Worm (Caenorhabditis elegans): Measurements from ENCODE around the gene asp-3.

Gene asp-3

DNA sequence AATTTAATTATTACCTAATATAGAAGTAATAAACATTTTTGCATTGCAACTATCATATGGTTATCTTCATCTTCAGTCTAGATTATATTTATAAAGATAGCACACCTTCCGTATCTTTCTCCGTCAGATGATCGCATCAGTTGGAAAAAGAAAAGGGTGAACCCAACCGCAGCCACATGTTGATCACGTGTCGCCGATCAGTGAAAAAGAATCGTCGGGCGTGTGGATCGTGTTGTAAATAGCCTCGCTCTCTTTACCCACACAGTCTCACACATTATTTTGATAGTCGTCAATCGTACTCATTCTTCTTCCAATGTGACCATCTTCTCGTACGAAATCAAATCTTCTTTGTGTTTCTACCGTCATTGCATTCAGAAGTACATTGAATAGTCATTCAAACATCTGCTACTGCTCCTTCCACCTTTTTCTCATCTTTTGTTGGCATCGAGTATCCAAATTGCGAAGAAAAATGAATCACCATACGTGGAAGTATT lies 47.0 kb upstream of the asp-3 start (continued):
- TF ChIP-seq isw-1 (GFP tag; IDR thresholded peaks at IDR 0.05) (no peak), ceh-90 (tag; optimal IDR thresholded peaks at IDR 0.05) (no peak), sptf-1 (tag; optimal IDR thresholded peaks at IDR 0.05) (no peak), hpl-2 (GFP tag; optimal IDR thresholded peaks at IDR 0.05) (peak; percentile 79), tlp-1 (tag; optimal IDR thresholded peaks at IDR 0.05) (peak; percentile 86), jun-1 (tag; optimal IDR thresholded peaks at IDR 0.05) (peak; percentile 85), unc-98 (GFP tag; IDR thresholded peaks at IDR 0.05) (no peak), lir-3 (tag; optimal IDR thresholded peaks at IDR 0.05; ENCODE audit: poor library complexity) (peak; percentile 86), nhr-28 (tag; optimal IDR thresholded peaks at IDR 0.05) (peak; percentile 31), lsy-2 (tag; optimal IDR thresholded peaks at IDR 0.05) (peak; percentile 84 to 85), aha-1 (tag; optimal IDR thresholded peaks at IDR 0.05) (peak; percentile 56), rnt-1 (tag; optimal IDR thresholded peaks at IDR 0.05) (peak; percentile 97), nhr-237 (tag; optimal IDR thresholded peaks at IDR 0.05) (peak; percentile 43), sup-37 (GFP tag; optimal IDR thresholded peaks at IDR 0.05) (peak; percentile 85), nhr-90 (tag; optimal IDR thresholded peaks at IDR 0.05; ENCODE audit: poor library complexity) (peak; percentile 99), skn-1 (tag; optimal IDR thresholded peaks at IDR 0.05) (peak; percentile 44), lin-35 (GFP tag; optimal IDR thresholded peaks at IDR 0.05) (peak; percentile 41 to 88), ceh-88 (GFP tag; IDR thresholded peaks at IDR 0.05) (peak; percentile 87), fkh-10 (GFP tag; optimal IDR thresholded peaks at IDR 0.05) (no peak), egl-27 (tag; optimal IDR thresholded peaks at IDR 0.05) (peak; percentile 79 to 80), zag-1 (tag; optimal IDR thresholded peaks at IDR 0.05) (no peak), elt-2 (tag; optimal IDR thresholded peaks at IDR 0.05) (peak; percentile 97), alr-1 (tag; optimal IDR thresholded peaks at IDR 0.05; ENCODE audit: borderline replicate concordance) (no peak), F16B12.6 (tag; optimal IDR thresholded peaks at IDR 0.05) (no peak), efl-3 (GFP tag; optimal IDR thresholded peaks at IDR 0.05) (peak; percentile 89), zip-4 (GFP tag; optimal IDR thresholded peaks at IDR 0.05) (peak; percentile 77), C04F5.9 (tag; optimal IDR thresholded peaks at IDR 0.05) (peak; percentile 60), nhr-11 (tag; optimal IDR thresholded peaks at IDR 0.05) (peak; percentile 70), ets-5 (GFP tag; IDR thresholded peaks at IDR 0.05) (no peak), grh-1 (GFP tag; IDR thresholded peaks at IDR 0.05) (peak; percentile 85), lin-14 (GFP tag; optimal IDR thresholded peaks at IDR 0.05) (peak; percentile 99), nhr-84 (tag; optimal IDR thresholded peaks at IDR 0.05) (no peak), ztf-11 (tag; optimal IDR thresholded peaks at IDR 0.05) (peak in 1 of 2 experiments; percentile 80), ceh-82 (tag; optimal IDR thresholded peaks at IDR 0.05) (peak; percentile 5 to 46 (median 43)), swsn-7 (tag; optimal IDR thresholded peaks at IDR 0.05) (peak; percentile 91), ama-1 (optimal IDR thresholded peaks at IDR 0.05) (peak; percentile 99), mdl-1 (tag; optimal IDR thresholded peaks at IDR 0.05) (peak in 1 of 2 experiments; percentile 92), Y116A8C.19 (tag; optimal IDR thresholded peaks at IDR 0.05; ENCODE audit: borderline replicate concordance) (no peak), unc-30 (tag; optimal IDR thresholded peaks at IDR 0.05) (no peak), pqm-1 (tag; optimal IDR thresholded peaks at IDR 0.05) (peak; percentile 40), xbp-1 (tag; optimal IDR thresholded peaks at IDR 0.05) (peak; percentile 90), mep-1 (tag; optimal IDR thresholded peaks at IDR 0.05) (peak; percentile 91), hlh-4 (tag; optimal IDR thresholded peaks at IDR 0.05) (no peak), ztf-4 (tag; optimal IDR thresholded peaks at IDR 0.05) (peak; percentile 99), ces-1 (GFP tag; optimal IDR thresholded peaks at IDR 0.05) (no peak), C16A3.4 (tag; optimal IDR thresholded peaks at IDR 0.05) (peak; percentile 86), tbx-2 (tag; optimal IDR thresholded peaks at IDR 0.05) (peak; percentile 94), pag-3 (tag; optimal IDR thresholded peaks at IDR 0.05; ENCODE audit: borderline replicate concordance, insufficient read depth) (no peak), snu-23 (GFP tag; optimal IDR thresholded peaks at IDR 0.05) (peak; percentile 99), mef-2 (tag; optimal IDR thresholded peaks at IDR 0.05) (peak; percentile 9), unc-130 (tag; optimal IDR thresholded peaks at IDR 0.05) (peak; percentile 93), nhr-20 (tag; optimal IDR thresholded peaks at IDR 0.05) (peak; percentile 99), mab-9 (GFP tag; IDR thresholded peaks at IDR 0.05) (peak; percentile 60)

Measured in whole organism, L1 larva.